Fruit fly (Drosophila melanogaster): ENCODE data around the gene mtrm.

Gene mtrm

dm6 chr3L:8457866-8458766, 45.3 kb downstream of the mtrm start:
- TF ChIP-seq Max (GFP tag; optimal IDR thresholded peaks at IDR 0.05) (peak; percentile 98), psq (GFP tag; optimal IDR thresholded peaks at IDR 0.05) (peak; percentile 96), Gug (GFP tag; IDR thresholded peaks at IDR 0.05) (peak; percentile 98), vvl (GFP tag; IDR thresholded peaks at IDR 0.05) (peak; percentile 99), Tbp (GFP tag; optimal IDR thresholded peaks at IDR 0.05) (no peak), Hey (tag; optimal IDR thresholded peaks at IDR 0.05) (peak; percentile 80), CG9437 (GFP tag; optimal IDR thresholded peaks at IDR 0.05) (peak; percentile 95), CG4282 (GFP tag; optimal IDR thresholded peaks at IDR 0.05) (peak; percentile 85), CG3163 (GFP tag; optimal IDR thresholded peaks at IDR 0.05) (peak; percentile 74), so (GFP tag; IDR thresholded peaks at IDR 0.05) (peak; percentile 98), inv (GFP tag; IDR thresholded peaks at IDR 0.05; ENCODE audit: partially characterized antibody) (no peak), CG10366 (GFP tag; IDR thresholded peaks at IDR 0.05) (peak; percentile 98), Asciz (GFP tag; optimal IDR thresholded peaks at IDR 0.05) (peak; percentile 99), otp (GFP tag; IDR thresholded peaks at IDR 0.05) (peak; percentile 98), salm (tag; optimal IDR thresholded peaks at IDR 0.05) (peak; percentile 99), CG32532 (GFP tag; IDR thresholded peaks at IDR 0.05) (peak; percentile 98), sisA (GFP tag; IDR thresholded peaks at IDR 0.05) (peak; percentile 99), dm (GFP tag; optimal IDR thresholded peaks at IDR 0.05) (peak; percentile 95), pb (GFP tag; optimal IDR thresholded peaks at IDR 0.05) (peak; percentile 95), dati (GFP tag; IDR thresholded peaks at IDR 0.05) (peak; percentile 96), CG1647 (GFP tag; optimal IDR thresholded peaks at IDR 0.05) (peak; percentile 97), CG12942 (GFP tag; optimal IDR thresholded peaks at IDR 0.05) (peak; percentile 98), bsh (GFP tag; optimal IDR thresholded peaks at IDR 0.05) (peak; percentile 82 to 100), Vsx1 (GFP tag; optimal IDR thresholded peaks at IDR 0.05) (peak; percentile 97), pros (GFP tag; optimal IDR thresholded peaks at IDR 0.05) (peak; percentile 47), tap (tag; optimal IDR thresholded peaks at IDR 0.05) (peak; percentile 99), Drgx (GFP tag; IDR thresholded peaks at IDR 0.05) (peak; percentile 97), btn (GFP tag; optimal IDR thresholded peaks at IDR 0.05) (peak; percentile 96), bowl (GFP tag; IDR thresholded peaks at IDR 0.05) (peak; percentile 94), CG12071 (GFP tag; optimal IDR thresholded peaks at IDR 0.05) (peak; percentile 96), crp (GFP tag; optimal IDR thresholded peaks at IDR 0.05) (peak; percentile 18 to 71), pho (GFP tag; optimal IDR thresholded peaks at IDR 0.05) (peak; percentile 96), CG12391 (tag; optimal IDR thresholded peaks at IDR 0.05) (peak; percentile 99), ssp (GFP tag; IDR thresholded peaks at IDR 0.05) (peak; percentile 92), pzg (GFP tag; optimal IDR thresholded peaks at IDR 0.05) (peak; percentile 8), CG13775 (GFP tag; optimal IDR thresholded peaks at IDR 0.05) (peak; percentile 98), CG5245 (GFP tag; optimal IDR thresholded peaks at IDR 0.05) (peak; percentile 98), NfI (GFP tag; optimal IDR thresholded peaks at IDR 0.05) (peak; percentile 97), H2.0 (GFP tag; IDR thresholded peaks at IDR 0.05) (peak; percentile 98), CG4617 (GFP tag; optimal IDR thresholded peaks at IDR 0.05; ENCODE audit: borderline replicate concordance) (peak; percentile 97), gce (GFP tag; IDR thresholded peaks at IDR 0.05) (peak; percentile 98), ro (GFP tag; IDR thresholded peaks at IDR 0.05) (peak; percentile 94), nmo (GFP tag; optimal IDR thresholded peaks at IDR 0.05) (peak; percentile 99), CG13287 (GFP tag; IDR thresholded peaks at IDR 0.05; ENCODE audit: partially characterized antibody) (no peak), ac (GFP tag; optimal IDR thresholded peaks at IDR 0.05) (peak; percentile 94), CG17829 (tag; optimal IDR thresholded peaks at IDR 0.05) (peak; percentile 99), CG3995 (GFP tag; optimal IDR thresholded peaks at IDR 0.05) (peak; percentile 68), gsb (GFP tag; IDR thresholded peaks at IDR 0.05) (peak; percentile 89), sim (GFP tag; IDR thresholded peaks at IDR 0.05) (peak; percentile 97)
